Worm (Caenorhabditis elegans) whole organism, late embryonic: ENCODE results near the gene smoc-1.

Experiments
- C08G9.2 ChIP-seq: sonication (generic microtip); optimal IDR thresholded peaks from 2 replicates; lab custom pipeline; 2016; ENCODE audit warnings: mild to moderate bottlenecking, missing genetic modification characterization, moderate library complexity, missing compliant biosample characterization
- ama-1 ChIP-seq: fragments of 150-350 bp; optimal IDR thresholded peaks from 2 replicates; lab custom pipeline; 2014
- ceh-48 ChIP-seq: sonication (generic microtip); optimal IDR thresholded peaks from 2 replicates; lab custom pipeline; 2016; ENCODE audit warnings: missing genetic modification characterization, inconsistent platforms, missing compliant biosample characterization
- dve-1 ChIP-seq: sonication (generic microtip); optimal IDR thresholded peaks from 2 replicates; lab custom pipeline; 2017; ENCODE audit warnings: antibody characterized with exemption, mild to moderate bottlenecking, missing genetic modification characterization, missing compliant biosample characterization
- elt-4 ChIP-seq: sonication (generic microtip); optimal IDR thresholded peaks from 2 replicates; lab custom pipeline; 2016; ENCODE audit warnings: missing genetic modification characterization, missing compliant biosample characterization
- fax-1 ChIP-seq: sonication (generic microtip); optimal IDR thresholded peaks from 2 replicates; lab custom pipeline; 2016; ENCODE audit warnings: missing genotype, missing genetic modification characterization, missing compliant biosample characterization
- fkh-10 ChIP-seq: fragments of 150-350 bp; optimal IDR thresholded peaks from 2 replicates; lab custom pipeline; 2014; ENCODE audit warnings: missing biosample characterization, missing genetic modification reagents, missing genetic modification characterization
- nfya-1 ChIP-seq: sonication (generic microtip); optimal IDR thresholded peaks from 2 replicates; lab custom pipeline; 2017; ENCODE audit warnings: missing genetic modification characterization, mild to moderate bottlenecking, missing compliant biosample characterization, antibody characterized with exemption, moderate library complexity
- nhr-232 ChIP-seq: sonication (generic microtip); optimal IDR thresholded peaks from 2 replicates; lab custom pipeline; 2016; ENCODE audit warnings: missing genetic modification characterization, missing compliant biosample characterization
- pag-3 ChIP-seq: sonication (generic microtip); optimal IDR thresholded peaks from 2 replicates; lab custom pipeline; 2016; ENCODE audit warnings: missing compliant biosample characterization, missing genetic modification characterization, borderline replicate concordance
- pqm-1 ChIP-seq: sonication (generic microtip); optimal IDR thresholded peaks from 2 replicates; lab custom pipeline; 2016; ENCODE audit warnings: missing genetic modification characterization, missing compliant biosample characterization
- rnt-1 ChIP-seq: sonication (generic microtip); optimal IDR thresholded peaks from 2 replicates; lab custom pipeline; 2016; ENCODE audit warnings: missing genetic modification characterization, missing compliant biosample characterization
- unc-3 ChIP-seq, 2 experiments: fragments of 200-800 bp in 1 of 2; sonication (Bioruptor generic) in 1 of 2; sonication (generic microtip) in 1 of 2; conservative IDR thresholded peaks in 1 of 2; optimal IDR thresholded peaks in 1 of 2; 2 replicates each; pipeline versions ENCODE4 v1.3.6 to Lab custom; 2016 to 2022; ENCODE audit warnings: missing compliant biosample characterization in 2 of 2, missing genetic modification characterization in 2 of 2, missing genetic modification reagents in 1 of 2
- unc-42 ChIP-seq: sonication (generic microtip); optimal IDR thresholded peaks from 2 replicates; lab custom pipeline; 2016; ENCODE audit warnings: missing genotype, missing genetic modification characterization, missing compliant biosample characterization

- TF ChIP-seq fkh-10 (GFP tag; lab: Kevin White, UChicago) (no peak), unc-3 (GFP tag; conservative IDR thresholded peaks at IDR 0.05; lab: Robert Waterston, UW) (no peak), unc-3 (tag; optimal IDR thresholded peaks at IDR 0.05; lab: Kevin White, UChicago) (no peak), elt-4 (tag; lab: Kevin White, UChicago) (no peak), ama-1 (lab: Kevin White, UChicago) (no peak), pag-3 (no peak), dve-1 (no peak), pqm-1 (no peak), unc-42 (tag; lab: Kevin White, UChicago) (no peak), rnt-1 (tag; lab: Kevin White, UChicago) (no peak), nfya-1 (tag; lab: Kevin White, UChicago) (no peak), fax-1 (tag; lab: Kevin White, UChicago) (no peak), nhr-232 (tag; lab: Kevin White, UChicago) (no peak), ceh-48 (no peak), C08G9.2 (tag; lab: Kevin White, UChicago) (no peak)
These were observed 19.1 kb downstream of the smoc-1 start, which contains the start of gene F55A11.6 for ce11 chrV:11776538-11776937.
